Fruit fly (Drosophila melanogaster) whole organism, prepupa: ENCODE data around the gene Nmd3.

Experiments
- CG10631 ChIP-seq: fragments of 200-800 bp; sonication (Bioruptor generic); optimal IDR thresholded peaks from 2 replicates; lab custom pipeline; 2016; ENCODE audit warnings: missing biosample characterization, missing genetic modification characterization
- CG10669 ChIP-seq: fragments of 200-800 bp; sonication (Bioruptor generic); optimal IDR thresholded peaks from 3 replicates; lab custom pipeline; 2018; ENCODE audit warnings: missing biosample characterization, mild to moderate bottlenecking, missing genetic modification characterization, moderate library complexity
- CG11902 ChIP-seq: fragments of 200-800 bp; sonication (Bioruptor generic); optimal IDR thresholded peaks from 3 replicates; lab custom pipeline; 2016; ENCODE audit warnings: missing biosample characterization, missing genetic modification characterization
- CG1621 ChIP-seq: fragments of 200-800 bp; sonication (Bioruptor generic); optimal IDR thresholded peaks from 3 replicates; lab custom pipeline; 2018; ENCODE audit warnings: missing biosample characterization, mild to moderate bottlenecking, missing genetic modification characterization
- CG16779 ChIP-seq: fragments of 200-800 bp; sonication (Bioruptor generic); optimal IDR thresholded peaks from 3 replicates; lab custom pipeline; 2017; ENCODE audit warnings: missing biosample characterization, mild to moderate bottlenecking, missing genetic modification characterization
- CG3032 ChIP-seq: fragments of 200-800 bp; optimal IDR thresholded peaks from 2 replicates; lab custom pipeline; 2019; ENCODE audit warnings: missing biosample characterization, mild to moderate bottlenecking, missing genetic modification characterization, moderate library complexity
- CG32006 ChIP-seq: fragments of 200-800 bp; sonication (Bioruptor generic); optimal IDR thresholded peaks from 3 replicates; lab custom pipeline; 2017; ENCODE audit warnings: missing biosample characterization, mild to moderate bottlenecking, missing genetic modification characterization
- CG34406 ChIP-seq: fragments of 200-800 bp; sonication (Bioruptor generic); optimal IDR thresholded peaks from 3 replicates; lab custom pipeline; 2016; ENCODE audit warnings: missing biosample characterization, missing genetic modification characterization
- CG3919 ChIP-seq: fragments of 200-800 bp; sonication (Bioruptor generic); optimal IDR thresholded peaks from 3 replicates; lab custom pipeline; 2016; ENCODE audit warnings: missing biosample characterization, missing genetic modification characterization
- CG4318 ChIP-seq: fragments of 200-800 bp; sonication (Bioruptor generic); optimal IDR thresholded peaks from 3 replicates; lab custom pipeline; 2017; ENCODE audit warnings: missing biosample characterization, mild to moderate bottlenecking, missing genetic modification characterization
- CG6163 ChIP-seq: fragments of 200-800 bp; sonication (Bioruptor generic); IDR thresholded peaks from 3 replicates; pipeline ENCODE4 v1.3.6; 2022; ENCODE audit warnings: missing biosample characterization, missing genetic modification characterization
- CG6276 ChIP-seq: fragments of 200-800 bp; sonication (Bioruptor generic); optimal IDR thresholded peaks from 2 replicates; lab custom pipeline; 2017; ENCODE audit warnings: missing biosample characterization, mild to moderate bottlenecking, missing genetic modification characterization
- CG6792 ChIP-seq: fragments of 200-800 bp; sonication (Bioruptor generic); optimal IDR thresholded peaks from 3 replicates; lab custom pipeline; 2016; ENCODE audit warnings: missing biosample characterization, missing genetic modification characterization
- CG6854 ChIP-seq: fragments of 200-800 bp; sonication (Bioruptor generic); optimal IDR thresholded peaks from 2 replicates; lab custom pipeline; 2017; ENCODE audit warnings: missing biosample characterization, mild to moderate bottlenecking, missing genetic modification characterization
- CG7368 ChIP-seq: fragments of 200-800 bp; sonication (Bioruptor generic); optimal IDR thresholded peaks from 3 replicates; lab custom pipeline; 2016; ENCODE audit warnings: missing biosample characterization, missing genetic modification characterization
- CG8119 ChIP-seq: fragments of 200-800 bp; sonication (Bioruptor generic); IDR thresholded peaks from 3 replicates; pipeline ENCODE4 v1.3.6; 2022; ENCODE audit warnings: missing biosample characterization, missing genetic modification characterization
- CG8319 ChIP-seq: fragments of 200-800 bp; sonication (Bioruptor generic); optimal IDR thresholded peaks from 3 replicates; lab custom pipeline; 2016; ENCODE audit warnings: missing biosample characterization, missing genetic modification characterization
- CG8632 ChIP-seq: fragments of 200-800 bp; sonication (Bioruptor generic); optimal IDR thresholded peaks from 3 replicates; lab custom pipeline; 2016; ENCODE audit warnings: missing biosample characterization, missing genetic modification characterization
- Eip93F ChIP-seq: fragments of 200-800 bp; sonication (Bioruptor generic); optimal IDR thresholded peaks from 2 replicates; lab custom pipeline; 2016; ENCODE audit warnings: missing biosample characterization, mild to moderate bottlenecking, missing genetic modification characterization
- Gug ChIP-seq: fragments of 200-800 bp; sonication (Bioruptor generic); IDR thresholded peaks from 2 replicates; pipeline ENCODE4 v1.3.6; 2022; ENCODE audit warnings: missing biosample characterization, missing genetic modification characterization
- Hr39 ChIP-seq: fragments of 200-800 bp; sonication (Bioruptor generic); optimal IDR thresholded peaks from 2 replicates; lab custom pipeline; 2016; ENCODE audit warnings: missing biosample characterization, missing genetic modification characterization
- Hr4 ChIP-seq: fragments of 200-800 bp; sonication (Bioruptor generic); optimal IDR thresholded peaks from 3 replicates; lab custom pipeline; 2016; ENCODE audit warnings: missing biosample characterization, missing genetic modification characterization
- Lpt ChIP-seq: fragments of 200-800 bp; sonication (Bioruptor generic); optimal IDR thresholded peaks from 3 replicates; lab custom pipeline; 2016; ENCODE audit warnings: missing biosample characterization, missing genetic modification characterization
- Met ChIP-seq: fragments of 200-800 bp; sonication (Bioruptor generic); optimal IDR thresholded peaks from 3 replicates; lab custom pipeline; 2016; ENCODE audit warnings: missing biosample characterization, missing genetic modification characterization
- Smox ChIP-seq: fragments of 200-800 bp; sonication (Bioruptor generic); optimal IDR thresholded peaks from 3 replicates; lab custom pipeline; 2016; ENCODE audit warnings: missing biosample characterization, missing genetic modification characterization
- Sox102F ChIP-seq: fragments of 200-800 bp; sonication (Bioruptor generic); optimal IDR thresholded peaks from 2 replicates; lab custom pipeline; 2016; ENCODE audit warnings: missing biosample characterization, mild to moderate bottlenecking, missing genetic modification characterization
- Sox15 ChIP-seq: fragments of 200-800 bp; sonication (Bioruptor generic); optimal IDR thresholded peaks from 3 replicates; lab custom pipeline; 2016; ENCODE audit warnings: missing biosample characterization, missing genetic modification characterization
- achi ChIP-seq: fragments of 200-800 bp; sonication (Bioruptor generic); optimal IDR thresholded peaks from 3 replicates; lab custom pipeline; 2016; ENCODE audit warnings: missing biosample characterization, missing genetic modification characterization
- acj6 ChIP-seq: fragments of 200-800 bp; sonication (Bioruptor generic); optimal IDR thresholded peaks from 3 replicates; lab custom pipeline; 2016; ENCODE audit warnings: missing biosample characterization, missing genetic modification characterization
- eg ChIP-seq: fragments of 200-800 bp; sonication (Bioruptor generic); IDR thresholded peaks from 3 replicates; pipeline ENCODE4 v1.3.6; 2022; ENCODE audit warnings: missing biosample characterization, missing genetic modification characterization
- esn ChIP-seq: fragments of 200-800 bp; sonication (Bioruptor generic); optimal IDR thresholded peaks from 2 replicates; lab custom pipeline; 2016; ENCODE audit warnings: missing biosample characterization, mild to moderate bottlenecking, missing genetic modification characterization, moderate library complexity
- fd59A ChIP-seq: fragments of 200-800 bp; sonication (Bioruptor generic); optimal IDR thresholded peaks from 2 replicates; lab custom pipeline; 2017; ENCODE audit warnings: missing biosample characterization, mild to moderate bottlenecking, missing genetic modification characterization, missing genetic modification reagents
- fd85E ChIP-seq: fragments of 200-800 bp; sonication (Bioruptor generic); optimal IDR thresholded peaks from 3 replicates; lab custom pipeline; 2016; ENCODE audit warnings: missing biosample characterization, missing genetic modification characterization
- fkh ChIP-seq: fragments of 200-800 bp; sonication (Bioruptor generic); optimal IDR thresholded peaks from 3 replicates; lab custom pipeline; 2017; ENCODE audit warnings: missing biosample characterization, mild to moderate bottlenecking, missing genetic modification characterization, moderate library complexity
- net ChIP-seq: fragments of 200-800 bp; sonication (Bioruptor generic); optimal IDR thresholded peaks from 3 replicates; lab custom pipeline; 2016; ENCODE audit warnings: missing biosample characterization, missing genetic modification characterization
- pdm3 ChIP-seq: fragments of 200-800 bp; sonication (Bioruptor generic); optimal IDR thresholded peaks from 3 replicates; lab custom pipeline; 2016; ENCODE audit warnings: missing biosample characterization, missing genetic modification characterization
- salr ChIP-seq, 2 experiments: fragments of 200-800 bp; sonication (Bioruptor generic); optimal IDR thresholded peaks; 3 replicates each; lab custom pipeline; 2016 to 2018; ENCODE audit warnings: missing biosample characterization in 2 of 2, missing genetic modification characterization in 2 of 2, mild to moderate bottlenecking in 1 of 2
- spab ChIP-seq: fragments of 200-800 bp; sonication (Bioruptor generic); optimal IDR thresholded peaks from 2 replicates; lab custom pipeline; 2017; ENCODE audit warnings: missing biosample characterization, mild to moderate bottlenecking, missing genetic modification characterization, missing genetic modification reagents
- svp ChIP-seq: fragments of 200-800 bp; sonication (Bioruptor generic); peaks from one replicate; lab custom pipeline; 2016; ENCODE audit warnings: missing biosample characterization, missing genetic modification characterization
- topi ChIP-seq: fragments of 200-800 bp; sonication (Bioruptor generic); optimal IDR thresholded peaks from 3 replicates; lab custom pipeline; 2016; ENCODE audit warnings: missing biosample characterization, missing genetic modification characterization
- vri ChIP-seq: fragments of 200-800 bp; sonication (Bioruptor generic); optimal IDR thresholded peaks from 3 replicates; lab custom pipeline; 2016; ENCODE audit warnings: missing biosample characterization, mild to moderate bottlenecking, missing genetic modification characterization

Nmd3 gene

DNA sequence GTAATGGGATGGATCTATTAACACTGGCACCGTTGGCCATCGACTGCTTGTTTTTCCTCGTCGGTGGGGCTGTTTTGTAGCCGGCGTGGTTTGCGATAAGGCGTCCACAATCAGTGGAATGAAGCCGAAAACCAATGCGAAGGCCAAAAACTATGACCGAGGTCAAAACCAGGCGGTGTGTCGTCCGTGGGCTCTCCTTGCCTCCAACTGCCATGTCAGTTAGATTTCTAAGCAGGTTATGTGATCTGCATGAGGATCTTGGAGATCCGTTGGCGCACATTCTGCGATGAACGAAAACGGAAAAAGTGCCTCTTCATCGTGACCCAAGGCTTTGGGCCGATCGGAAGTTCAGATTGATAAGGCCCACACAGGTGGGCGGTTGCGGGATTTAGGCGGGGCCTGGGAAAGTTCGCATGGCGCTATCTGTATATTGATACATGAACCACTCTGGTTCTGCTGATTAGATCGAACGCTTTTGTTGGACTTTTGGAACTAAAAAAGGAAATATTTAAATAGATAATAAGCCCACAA is 9.1 kb downstream of the Nmd3 start, which contains the start of gene Cyp4d14:
Gene Cyp4d14, minus strand, starts transcription at position 51 of the 531 bp plus-strand sequence.
- TF ChIP-seq svp (GFP tag; lab: Kevin White, UChicago) (peak; percentile 84), spab (GFP tag; lab: Kevin White, UChicago) (no peak)

DNA sequence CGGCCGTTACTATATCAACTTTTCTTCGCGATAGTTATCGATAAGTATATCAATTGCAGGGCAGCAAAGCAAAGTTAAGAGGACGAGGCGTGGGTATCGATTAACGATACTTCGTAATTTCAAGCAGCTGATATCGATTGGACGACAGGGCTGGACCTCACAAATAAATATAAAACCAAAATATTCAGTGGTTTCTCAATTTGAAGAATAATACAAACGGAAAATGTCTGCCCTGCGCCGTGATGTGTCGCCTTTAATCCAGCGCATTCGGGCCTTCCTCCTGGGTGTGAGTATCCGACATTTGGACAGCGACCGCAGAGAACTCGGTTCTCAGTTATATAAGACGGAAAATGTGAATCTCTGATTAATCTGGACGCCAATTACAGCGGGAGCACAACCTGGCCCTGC is 12.0 kb downstream of the Nmd3 start, which contains the start of gene ND-B14.5A:
Gene ND-B14.5A, plus strand, starts transcription at position 107 of the 408 bp plus-strand sequence.
- TF ChIP-seq esn (GFP tag; lab: Kevin White, UChicago) = peak; percentile 23
- TF ChIP-seq CG8119 (GFP tag; lab: Robert Waterston, UW) = no peak

- TF ChIP-seq acj6 (GFP tag; lab: Kevin White, UChicago) (no peak), achi (GFP tag; lab: Kevin White, UChicago) (no peak), esn (GFP tag; lab: Kevin White, UChicago) (no peak), CG7368 (GFP tag; lab: Kevin White, UChicago) (no peak), topi (GFP tag; lab: Kevin White, UChicago) (no peak), Hr4 (GFP tag; lab: Kevin White, UChicago) (no peak), net (GFP tag; lab: Kevin White, UChicago) (no peak), CG6276 (no peak), CG1621 (tag; lab: Kevin White, UChicago) (no peak), CG8632 (no peak), Sox102F (no peak), Gug (GFP tag; lab: Robert Waterston, UW) (no peak), Eip93F (GFP tag; lab: Kevin White, UChicago) (no peak), CG6163 (GFP tag; lab: Robert Waterston, UW) (no peak), Smox (no peak)
- TF ChIP-seq, all 60 proteins: peak for 0
Observed at dm6 chrX:2170424-2170823, 14.0 kb downstream of the Nmd3 start.

dm6 chrX:2168485-2169199 is 15.8 kb downstream of the Nmd3 start:
- TF ChIP-seq CG6854 (GFP tag; lab: Kevin White, UChicago) (no peak), Lpt (GFP tag; lab: Kevin White, UChicago) (no peak), Gug (GFP tag; lab: Robert Waterston, UW) (no peak)
- TF ChIP-seq, all 60 proteins: peak for 0

DNA sequence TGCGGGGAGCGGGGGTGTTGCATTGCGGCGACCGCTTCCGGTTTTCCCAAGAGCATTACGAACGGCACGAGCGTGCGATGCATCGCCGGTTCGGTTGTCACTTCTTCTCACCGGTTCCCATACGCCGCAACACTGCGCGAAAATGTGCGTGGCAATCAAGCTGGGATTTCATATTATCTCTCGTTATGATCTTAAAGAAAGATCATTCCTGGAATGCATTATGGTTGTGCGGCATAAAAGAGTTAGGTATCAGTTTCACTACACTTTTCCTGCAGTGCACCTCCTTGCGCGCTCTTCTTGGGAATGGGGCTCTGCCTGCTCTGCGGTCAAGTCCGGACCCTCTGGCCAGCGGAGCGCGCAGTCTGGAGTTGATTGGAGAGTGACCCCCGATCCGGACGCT is 18.3 kb downstream of the Nmd3 start:
- peak; percentile 58 for TF ChIP-seq CG4318 (GFP tag; lab: Kevin White, UChicago)
- TF ChIP-seq fkh (GFP tag; lab: Kevin White, UChicago) = no peak
- TF ChIP-seq CG8632 = no peak
- TF ChIP-seq CG8319 (GFP tag; lab: Kevin White, UChicago) = no peak
- peak; percentile 40 for TF ChIP-seq achi (GFP tag; lab: Kevin White, UChicago)
- no peak for TF ChIP-seq Hr39 (GFP tag; lab: Kevin White, UChicago)
- no peak for TF ChIP-seq Met
- TF ChIP-seq CG32006 (GFP tag; lab: Kevin White, UChicago) = peak; percentile 85
- TF ChIP-seq CG3919 (GFP tag; lab: Kevin White, UChicago) = peak; percentile 47
- TF ChIP-seq salr (GFP tag; optimal IDR thresholded peaks at IDR 0.05; lab: Kevin White, UChicago) = peak in 1 of 2 experiments; percentile 8
- peak; percentile 81 for TF ChIP-seq Hr4 (GFP tag; lab: Kevin White, UChicago)
- TF ChIP-seq pdm3 (GFP tag; lab: Kevin White, UChicago) = peak; percentile 56
- TF ChIP-seq svp (GFP tag; lab: Kevin White, UChicago) = peak; percentile 64
- TF ChIP-seq CG16779 (tag; lab: Kevin White, UChicago) = no peak
- TF ChIP-seq eg (GFP tag; lab: Robert Waterston, UW) = peak; percentile 90
- no peak for TF ChIP-seq CG6792 (GFP tag; lab: Kevin White, UChicago)
- no peak for TF ChIP-seq CG6854 (GFP tag; lab: Kevin White, UChicago)
- peak; percentile 76 for TF ChIP-seq Gug (GFP tag; lab: Robert Waterston, UW)
- no peak for TF ChIP-seq CG10669 (GFP tag; lab: Kevin White, UChicago)
- TF ChIP-seq fd59A (GFP tag; lab: Kevin White, UChicago) = no peak
- TF ChIP-seq Eip93F (GFP tag; lab: Kevin White, UChicago) = no peak
- no peak for TF ChIP-seq Sox102F
- TF ChIP-seq fd85E = no peak
- no peak for TF ChIP-seq vri (GFP tag; lab: Kevin White, UChicago)
- TF ChIP-seq CG11902 (GFP tag; lab: Kevin White, UChicago) = no peak
- no peak for TF ChIP-seq CG34406
- TF ChIP-seq Sox15 (GFP tag; lab: Kevin White, UChicago) = no peak
- TF ChIP-seq net (GFP tag; lab: Kevin White, UChicago) = peak; percentile 43
- no peak for TF ChIP-seq CG3032 (tag; lab: Kevin White, UChicago)
- peak; percentile 10 for TF ChIP-seq CG10631 (GFP tag; lab: Kevin White, UChicago)
